Fruit fly (Drosophila melanogaster): ENCODE data around the gene iav.

Gene iav

DNA sequence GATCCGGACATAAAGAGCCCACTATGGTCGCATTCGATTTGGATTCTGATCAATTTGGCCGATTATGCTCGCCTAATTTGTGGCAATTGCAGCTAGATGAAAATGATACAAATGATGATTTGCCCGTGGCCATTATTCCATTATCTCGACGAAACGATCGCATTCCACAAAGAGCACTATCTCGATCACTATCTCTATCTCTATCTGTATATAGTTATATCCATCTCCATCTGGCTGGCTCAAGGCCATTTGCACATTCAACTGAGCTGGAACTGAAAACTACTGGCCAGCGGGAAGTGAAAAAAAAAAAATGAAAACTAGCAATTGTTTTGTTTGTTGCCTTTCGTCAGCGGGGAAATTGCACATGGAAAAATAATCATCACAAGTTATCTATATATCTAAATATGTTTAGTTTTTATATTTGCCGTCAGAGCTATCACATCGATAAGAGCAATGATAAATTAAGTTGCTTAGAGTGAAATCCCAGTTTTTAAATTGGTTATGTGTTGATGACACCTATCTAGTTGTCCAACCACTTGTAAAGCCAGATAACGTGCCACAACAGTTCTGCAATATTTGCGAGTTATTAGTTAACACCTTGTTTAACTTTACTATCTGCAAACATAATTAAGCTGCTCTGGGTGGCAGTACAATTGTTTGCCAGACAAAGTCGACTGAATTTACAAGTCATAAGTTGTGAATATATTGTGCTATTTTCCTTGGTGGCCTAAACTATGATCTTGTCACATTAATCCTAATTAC lies 14.3 kb upstream of the iav start:
- no peak for TF ChIP-seq noc (tag; optimal IDR thresholded peaks at IDR 0.05)

DNA sequence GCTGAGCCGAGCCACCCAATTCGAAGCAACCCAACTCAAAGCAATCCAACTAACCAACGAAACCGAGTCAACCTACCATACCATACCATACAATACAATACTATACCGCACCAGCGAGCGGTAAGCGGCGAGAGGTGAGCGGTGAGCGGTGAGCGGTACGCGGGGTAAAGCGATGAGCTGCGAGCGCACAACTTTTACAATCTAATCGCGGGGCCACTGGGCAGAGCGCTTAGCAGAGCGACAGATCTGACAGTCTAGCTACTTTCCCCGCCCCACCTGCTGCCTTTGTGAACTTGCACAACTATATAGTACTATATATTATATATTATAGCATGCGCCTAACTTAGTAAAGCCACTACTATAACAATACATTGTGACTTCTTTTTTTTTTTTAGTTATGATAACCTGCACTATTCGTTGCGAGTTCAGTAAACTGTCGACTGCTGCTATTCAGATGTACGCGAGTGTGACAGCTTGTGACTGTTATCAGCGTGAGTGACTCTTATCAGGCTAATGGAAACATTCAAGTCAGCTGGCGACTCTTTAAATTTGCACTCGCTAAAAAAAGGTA lies 13.0 kb upstream of the iav start:
- TF ChIP-seq noc (tag; optimal IDR thresholded peaks at IDR 0.05), result peak; percentile 92

DNA sequence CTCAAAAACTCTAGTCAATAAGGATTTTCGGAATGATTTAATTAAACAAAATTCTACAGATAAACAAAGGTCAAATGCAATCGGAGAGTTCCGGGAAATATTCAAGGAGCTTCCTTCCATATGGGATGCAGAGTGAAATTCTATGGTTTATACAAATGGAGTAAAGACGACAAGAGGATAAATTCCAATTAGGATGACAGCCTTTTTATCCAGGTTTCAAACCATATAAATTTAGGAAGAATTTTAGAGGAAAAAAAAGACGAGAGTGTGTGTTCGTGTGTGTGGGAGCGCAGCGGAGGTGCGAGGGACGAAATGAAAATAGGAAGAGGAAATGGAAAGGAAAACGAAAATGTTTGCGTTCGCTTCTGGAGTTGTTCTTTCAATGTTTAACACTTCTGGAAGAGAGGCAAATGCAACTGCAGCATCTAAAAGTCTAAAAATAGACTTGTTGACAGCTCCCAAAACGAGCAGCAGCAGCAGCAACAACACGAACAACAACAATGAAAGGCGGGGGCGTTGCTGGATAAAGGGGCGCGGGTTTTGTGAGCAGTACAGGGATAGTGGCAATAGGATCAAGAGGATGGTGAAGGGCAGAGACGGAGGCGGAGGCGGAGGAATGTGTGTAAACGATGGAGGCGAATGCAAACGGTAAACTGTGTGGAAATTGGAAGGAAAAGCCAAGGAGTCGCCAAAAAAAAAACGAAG lies 11.2 kb upstream of the iav start:
- no peak for TF ChIP-seq noc (tag; optimal IDR thresholded peaks at IDR 0.05)

DNA sequence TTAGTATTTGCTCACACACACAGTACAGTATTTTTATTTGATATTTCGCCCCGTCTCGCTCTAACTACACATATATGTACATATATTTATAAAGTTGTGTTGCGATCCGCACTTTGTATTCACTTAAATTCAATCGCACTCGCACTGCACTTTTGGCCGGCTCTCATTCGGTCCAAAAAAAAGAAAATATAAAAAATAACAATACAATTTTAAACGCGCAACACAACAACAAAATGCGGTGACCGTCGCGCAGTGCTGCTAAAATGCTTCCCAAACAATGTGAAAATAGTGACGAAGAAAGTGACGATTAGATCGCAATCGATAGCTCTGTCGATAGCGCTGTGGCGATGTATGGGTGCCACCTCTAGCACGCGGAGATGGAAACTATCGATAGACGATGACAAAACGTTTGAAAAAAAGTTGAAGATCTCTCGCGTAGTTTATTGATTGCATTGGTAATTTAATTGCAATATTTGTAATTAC lies 10.4 kb upstream of the iav start, which contains the start of the genes C3G and pod1:
Gene C3G, minus strand, starts transcription at position 282 of the 483 bp plus-strand sequence.
Gene pod1, plus strand, starts transcription at position 373 of the 483 bp plus-strand sequence.
- peak; percentile 12 for TF ChIP-seq noc (tag; optimal IDR thresholded peaks at IDR 0.05)

DNA sequence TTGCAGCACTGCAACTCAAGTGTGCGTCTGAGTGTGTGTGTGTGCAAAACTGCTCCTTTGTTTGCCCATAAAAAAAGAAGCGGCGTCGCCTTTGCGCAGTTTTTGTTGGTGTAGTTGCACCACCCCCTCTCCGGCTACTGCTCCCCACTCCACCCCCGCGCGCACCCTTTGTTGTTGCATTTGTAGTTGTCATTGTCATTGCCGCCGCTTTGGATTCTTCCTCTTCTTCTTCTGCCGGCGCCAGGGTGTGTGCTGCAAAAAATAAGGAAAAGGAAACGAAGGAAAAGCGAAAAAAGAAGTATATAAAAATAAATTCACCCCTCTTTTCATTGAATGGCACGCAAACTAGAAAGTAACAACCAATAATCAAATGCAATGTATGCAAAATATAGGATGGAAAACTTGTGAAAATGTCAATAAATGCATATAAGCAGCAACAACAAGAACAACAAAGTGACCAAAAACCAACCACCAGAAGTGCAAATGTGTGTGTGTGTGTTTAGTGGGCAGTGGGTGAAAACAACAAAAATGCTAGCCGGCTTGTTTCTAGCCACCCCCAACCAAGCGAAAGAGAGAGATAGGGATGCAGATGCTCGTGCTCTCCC lies 9.8 kb upstream of the iav start:
- TF ChIP-seq noc (tag; optimal IDR thresholded peaks at IDR 0.05), result no peak

DNA sequence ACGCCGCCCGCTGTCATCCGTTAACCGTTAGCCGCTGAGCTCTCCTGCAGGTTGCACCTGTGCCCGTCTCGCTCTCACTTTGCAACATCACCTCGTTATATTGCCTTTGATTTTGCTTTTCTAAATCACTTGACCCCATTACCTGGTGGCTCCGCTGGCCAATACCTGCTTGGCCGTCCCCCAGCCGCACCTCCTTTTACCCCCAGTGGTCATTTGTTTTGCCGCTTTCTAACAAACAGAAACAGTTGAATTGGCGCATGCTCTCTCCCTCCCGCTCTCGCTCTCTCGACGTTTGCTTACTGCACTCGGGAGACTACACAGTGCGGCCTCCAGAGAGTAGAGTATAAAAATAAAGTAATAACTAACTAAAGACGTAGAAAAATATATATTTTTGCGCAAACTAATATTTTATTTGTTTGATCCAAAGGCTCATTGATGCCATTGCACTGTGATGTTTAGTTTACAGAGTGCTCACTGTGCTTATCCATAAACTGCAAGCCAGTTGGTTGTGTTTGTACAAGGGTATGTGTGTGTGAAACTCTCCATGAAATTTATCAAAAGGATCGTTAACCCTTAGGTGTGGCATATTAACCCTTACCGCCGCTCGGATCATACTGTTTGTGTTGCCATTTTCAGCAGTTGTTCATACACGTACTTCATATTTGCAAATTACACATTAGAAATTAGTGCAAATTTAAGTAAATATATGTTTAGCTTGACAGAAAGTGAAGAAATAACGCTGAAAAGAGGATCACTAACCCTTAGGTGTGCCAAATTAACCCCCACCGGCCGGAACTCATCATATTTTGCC lies 9.1 kb upstream of the iav start:
- peak; percentile 71 for TF ChIP-seq noc (tag; optimal IDR thresholded peaks at IDR 0.05)

DNA sequence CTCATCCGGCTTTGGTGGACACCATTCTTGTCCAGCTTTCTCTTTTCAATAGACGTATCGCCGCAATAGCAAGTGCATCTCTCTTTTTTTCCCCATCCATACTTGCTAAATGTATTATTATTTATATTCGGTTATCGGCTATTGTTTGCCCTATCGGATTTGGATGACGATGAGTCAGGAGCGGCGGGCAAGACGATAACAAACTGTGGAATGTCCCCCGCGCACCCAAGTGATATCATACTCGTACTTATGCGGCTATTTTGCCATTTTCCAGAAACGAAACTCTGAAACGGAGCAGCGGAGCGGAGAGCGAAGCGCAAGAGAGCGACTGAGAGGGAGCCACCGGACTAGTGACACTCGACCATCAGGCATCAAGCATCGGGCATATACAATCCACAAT lies 8.4 kb upstream of the iav start:
- TF ChIP-seq noc (tag; optimal IDR thresholded peaks at IDR 0.05), result no peak

DNA sequence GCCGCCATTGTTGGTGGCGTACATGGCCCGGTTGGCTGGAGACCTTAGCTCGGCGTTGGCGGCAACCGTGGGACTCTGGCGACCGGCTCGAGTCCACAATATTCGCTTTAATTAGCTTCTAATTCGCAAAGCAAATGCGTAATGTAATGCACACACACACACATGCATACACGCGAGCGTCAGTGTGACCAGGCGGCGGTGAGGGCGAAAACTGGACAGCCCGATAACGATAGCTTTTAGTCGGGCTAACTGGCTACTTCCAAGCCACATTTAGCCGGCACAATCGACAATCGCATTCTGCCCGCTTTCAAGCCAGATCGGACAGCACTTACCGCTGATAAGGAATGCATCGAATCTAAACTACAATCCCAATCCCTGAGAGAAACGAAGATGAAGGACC lies 6.9 kb downstream of the iav start, which contains the start of the genes Nf-YC and xit:
Gene Nf-YC, minus strand, starts transcription at position 217 of the 400 bp plus-strand sequence.
Gene xit, plus strand, starts transcription at position 314 of the 400 bp plus-strand sequence.
- TF ChIP-seq noc (tag; optimal IDR thresholded peaks at IDR 0.05), result no peak

DNA sequence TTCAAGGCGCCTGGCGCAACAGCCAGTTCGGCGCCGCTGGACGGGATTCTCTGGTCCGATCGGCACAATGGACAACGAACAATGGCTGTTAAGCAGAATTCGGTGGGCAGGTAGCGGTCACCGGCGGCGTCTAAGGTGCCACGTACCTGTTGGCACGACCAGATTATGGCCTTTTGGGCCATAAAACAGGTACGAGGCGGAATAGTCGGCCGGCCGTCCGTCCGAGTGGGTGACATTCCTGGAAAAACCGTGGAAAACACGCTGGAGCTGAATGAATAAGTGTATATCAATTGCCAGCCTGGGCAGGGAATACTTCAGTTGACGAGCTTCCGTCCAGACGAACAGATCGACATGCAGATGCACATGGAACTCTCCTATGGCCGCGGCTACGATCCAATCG lies 9.1 kb downstream of the iav start, which contains the start of gene Atx-1:
Gene Atx-1, plus strand, starts transcription at position 301 of the 400 bp plus-strand sequence.
- no peak for TF ChIP-seq noc (tag; optimal IDR thresholded peaks at IDR 0.05)

DNA sequence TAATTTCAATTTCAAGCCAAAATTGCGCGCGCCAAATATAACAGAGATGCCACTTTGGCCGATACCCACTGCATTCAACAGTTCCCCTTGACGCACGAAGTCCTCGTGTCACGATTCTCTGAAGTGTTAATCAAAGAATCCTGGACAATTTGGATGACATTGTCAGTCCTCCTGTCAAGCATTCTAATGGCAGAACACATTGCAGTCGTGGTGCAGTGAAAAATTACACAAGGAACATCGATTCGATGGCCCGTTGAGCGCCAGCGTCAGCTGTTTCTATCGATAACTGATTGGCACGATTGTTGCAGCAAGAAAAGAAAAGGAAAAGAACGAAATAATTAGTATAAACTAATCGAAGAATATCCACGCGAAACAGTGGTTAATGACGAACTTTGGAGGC lies 10.4 kb downstream of the iav start, which contains the start of gene nonC:
Gene nonC, plus strand, starts transcription at position 294 of the 400 bp plus-strand sequence.
- TF ChIP-seq noc (tag; optimal IDR thresholded peaks at IDR 0.05), result no peak

DNA sequence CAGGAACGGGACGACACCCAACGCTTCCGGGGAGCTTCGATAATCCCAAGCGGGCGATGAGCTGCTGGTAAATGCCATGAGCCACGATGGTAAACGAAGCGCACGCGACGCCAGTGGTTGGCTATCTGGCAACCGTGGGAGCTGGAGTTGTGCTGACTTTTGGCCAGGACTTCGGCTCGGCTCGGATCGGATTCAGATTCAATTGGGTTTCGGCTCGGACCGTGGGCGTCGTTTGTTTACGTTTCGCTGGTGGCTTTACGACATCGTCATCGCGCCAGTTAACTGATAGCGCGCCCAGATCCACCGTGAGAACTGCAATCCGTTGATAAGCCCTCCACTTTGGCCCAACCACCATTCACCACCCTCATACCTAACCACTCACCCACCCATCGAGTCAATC lies 18.8 kb downstream of the iav start, which contains the start of gene mAChR-C:
Gene mAChR-C, minus strand, starts transcription at position 101 of the 400 bp plus-strand sequence.
- TF ChIP-seq noc (tag; optimal IDR thresholded peaks at IDR 0.05), result no peak

DNA sequence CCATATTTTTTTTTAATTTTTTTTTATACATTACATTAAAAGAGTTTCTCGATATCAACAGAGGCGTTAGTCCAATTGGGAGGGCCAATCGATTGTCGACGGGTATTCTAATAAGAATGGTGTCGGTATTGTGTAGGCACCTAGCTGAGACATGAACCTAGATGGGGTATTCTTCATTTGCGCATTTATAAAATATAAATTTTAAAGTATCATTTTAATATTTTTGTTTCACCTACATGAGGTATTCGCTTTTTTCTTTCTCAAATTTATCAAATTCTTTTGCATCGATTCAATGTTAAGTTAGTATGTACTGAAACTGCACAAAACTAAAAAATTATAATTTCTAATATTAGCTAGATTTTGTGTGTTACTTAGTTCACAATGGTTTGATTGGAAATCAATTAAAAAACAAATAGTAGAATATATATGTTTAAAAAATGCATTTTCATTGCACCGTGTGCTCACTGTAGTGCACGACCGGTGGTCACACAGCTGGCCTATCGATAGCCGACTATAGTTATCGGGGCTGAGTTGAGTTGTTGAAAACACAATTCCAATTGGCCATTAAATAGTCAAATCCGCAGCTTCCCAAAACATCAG lies 30.2 kb downstream of the iav start, which contains the start of the genes CG14435 and Tmf:
Gene CG14435, minus strand, starts transcription at position 81 of the 600 bp plus-strand sequence.
Gene Tmf, plus strand, starts transcription at position 501 of the 600 bp plus-strand sequence.
- TF ChIP-seq noc (tag; optimal IDR thresholded peaks at IDR 0.05), result peak; percentile 81

DNA sequence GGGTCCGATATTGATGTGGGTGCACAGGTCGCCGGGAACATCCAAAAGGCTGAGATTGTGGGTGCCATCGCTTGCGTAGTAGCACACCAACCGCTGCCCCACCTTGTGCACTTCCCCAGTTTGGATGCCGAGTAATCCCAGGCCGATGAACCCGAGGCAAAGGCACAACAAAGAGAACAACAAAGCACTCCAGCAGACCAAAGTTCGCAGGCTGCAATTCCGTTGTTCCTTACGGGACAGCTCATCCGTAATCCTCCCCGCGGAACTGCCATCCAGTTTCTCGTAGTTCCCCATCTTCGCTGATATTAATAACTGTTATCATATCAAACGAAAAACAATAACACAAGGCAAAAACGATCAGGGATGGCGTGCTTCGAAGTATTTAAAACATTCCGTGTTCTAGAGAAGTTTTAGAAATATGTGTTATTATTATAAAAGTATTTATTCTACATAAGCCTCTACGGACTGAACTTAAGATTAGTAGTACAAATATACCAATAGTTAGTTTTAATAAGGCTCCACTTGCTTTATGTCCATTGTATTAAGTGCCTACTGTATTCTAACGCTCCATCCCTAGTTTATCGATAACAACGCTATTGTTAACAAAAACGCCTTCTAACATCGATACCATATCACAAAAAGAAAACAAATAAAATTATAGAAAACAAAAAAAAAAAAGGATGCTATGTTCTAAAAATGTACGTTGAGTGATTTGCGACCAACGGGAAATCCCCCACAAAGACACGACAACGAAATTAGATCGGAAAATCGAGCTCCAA lies 35.6 kb downstream of the iav start, which contains the start of the genes Cht11 and CG4558:
Gene Cht11, minus strand, starts transcription at position 340 of the 779 bp plus-strand sequence.
Gene CG4558, plus strand, starts transcription at position 593 of the 779 bp plus-strand sequence.
- TF ChIP-seq noc (tag; optimal IDR thresholded peaks at IDR 0.05), result peak; percentile 85
